Worm (Caenorhabditis elegans): ENCODE data around the gene ZC239.14.

ce11 chrII:3210365-3210764 is 11.5 kb downstream of the ZC239.14 start, which contains the start of gene ZC239.5:
- TF ChIP-seq F52B5.7 (tag; optimal IDR thresholded peaks at IDR 0.05) (no peak), chd-7 (tag; optimal IDR thresholded peaks at IDR 0.05) (no peak), rpc-1 (optimal IDR thresholded peaks at IDR 0.05) (no peak), rpc-1 (tag; optimal IDR thresholded peaks at IDR 0.05) (no peak), nhr-27 (tag; optimal IDR thresholded peaks at IDR 0.05) (no peak), pha-4 (tag; optimal IDR thresholded peaks at IDR 0.05) (no peak), F23B12.7 (tag; optimal IDR thresholded peaks at IDR 0.05; ENCODE audit: insufficient read depth) (no peak), K11D2.4 (GFP tag; IDR thresholded peaks at IDR 0.05) (no peak), lin-40 (tag; optimal IDR thresholded peaks at IDR 0.05) (no peak), bed-1 (GFP tag; IDR thresholded peaks at IDR 0.05) (no peak)
